Fruit fly (Drosophila melanogaster) whole organism, embryonic: ENCODE data around the gene TwdlP.

Experiments used
- Ada2b ChIP-seq: fragments of 200-800 bp; sonication (Bioruptor generic); IDR thresholded peaks from 2 replicates; pipeline ENCODE4 v1.3.6; 2022; ENCODE audit warnings: missing biosample characterization, missing genetic modification characterization
- Aef1 ChIP-seq: fragments of 200-800 bp; sonication (Bioruptor generic); IDR thresholded peaks from 3 replicates; pipeline ENCODE4 v1.3.6; 2022; ENCODE audit warnings: missing biosample characterization, missing genetic modification characterization
- Atf3 ChIP-seq: fragments of 200-800 bp; sonication (Bioruptor generic); optimal IDR thresholded peaks from 3 replicates; lab custom pipeline; 2016; ENCODE audit warnings: missing biosample characterization, missing genetic modification characterization
- CG10147 ChIP-seq: fragments of 200-800 bp; sonication (Bioruptor generic); optimal IDR thresholded peaks from 2 replicates; lab custom pipeline; 2019; ENCODE audit warnings: missing biosample characterization, mild to moderate bottlenecking, missing genetic modification characterization, moderate library complexity
- CG10366 ChIP-seq: fragments of 200-800 bp; sonication (Bioruptor generic); IDR thresholded peaks from 2 replicates; pipeline ENCODE4 v1.3.6; 2022; ENCODE audit warnings: missing biosample characterization, missing genetic modification characterization
- CG11093 ChIP-seq: fragments of 200-800 bp; sonication (Bioruptor generic); IDR thresholded peaks from 3 replicates; pipeline ENCODE4 v1.3.6; 2022; ENCODE audit warnings: missing biosample characterization, missing genetic modification characterization
- CG11456 ChIP-seq: fragments of 200-800 bp; sonication (Bioruptor generic); IDR thresholded peaks from 3 replicates; pipeline ENCODE4 v1.3.6; 2022; ENCODE audit warnings: missing biosample characterization, missing genetic modification characterization
- CG11504 ChIP-seq: fragments of 200-800 bp; sonication (Bioruptor generic); optimal IDR thresholded peaks from 3 replicates; lab custom pipeline; 2019; ENCODE audit warnings: missing biosample characterization, mild to moderate bottlenecking, missing genetic modification characterization, moderate library complexity
- CG12659 ChIP-seq: fragments of 200-800 bp; sonication (Bioruptor generic); optimal IDR thresholded peaks from 3 replicates; lab custom pipeline; 2017; ENCODE audit warnings: mild to moderate bottlenecking, missing biosample characterization, missing genetic modification reagents, missing genetic modification characterization
- CG13287 ChIP-seq: fragments of 200-800 bp; sonication (Bioruptor generic); IDR thresholded peaks from 2 replicates; pipeline ENCODE4 v1.3.6; 2022; ENCODE audit warnings: missing biosample characterization, missing genetic modification characterization; ENCODE audit not compliant: partially characterized antibody
- CG14050 ChIP-seq: fragments of 200-800 bp; sonication (Bioruptor generic); IDR thresholded peaks from 3 replicates; pipeline ENCODE4 v1.3.6; 2022; ENCODE audit warnings: missing biosample characterization, missing genetic modification characterization
- CG14965 ChIP-seq: fragments of 200-800 bp; sonication (Bioruptor generic); optimal IDR thresholded peaks from 2 replicates; lab custom pipeline; 2016; ENCODE audit warnings: missing biosample characterization, missing genetic modification characterization, borderline replicate concordance
- CG1647 ChIP-seq: fragments of 200-800 bp; sonication (Bioruptor generic); optimal IDR thresholded peaks from 3 replicates; lab custom pipeline; 2016; ENCODE audit warnings: missing biosample characterization, missing genetic modification characterization
- CG16779 ChIP-seq: fragments of 200-800 bp; sonication (Bioruptor generic); IDR thresholded peaks from 2 replicates; pipeline ENCODE4 v1.3.6; 2022; ENCODE audit warnings: missing biosample characterization, missing genetic modification characterization
- CG1792 ChIP-seq: fragments of 200-800 bp; sonication (Bioruptor generic); optimal IDR thresholded peaks from 2 replicates; lab custom pipeline; 2016; ENCODE audit warnings: missing biosample characterization, missing genetic modification characterization
- CG2889 ChIP-seq: fragments of 200-800 bp; sonication (Bioruptor generic); IDR thresholded peaks from 3 replicates; pipeline ENCODE4 v1.3.6; 2022; ENCODE audit warnings: missing biosample characterization, missing genetic modification characterization
- CG30403 ChIP-seq: fragments of 200-800 bp; sonication (Bioruptor generic); optimal IDR thresholded peaks from 3 replicates; lab custom pipeline; 2016; ENCODE audit warnings: missing biosample characterization, missing genetic modification characterization
- CG31441 ChIP-seq: fragments of 200-800 bp; sonication (Bioruptor generic); IDR thresholded peaks from 2 replicates; pipeline ENCODE4 v1.3.6; 2022; ENCODE audit warnings: missing biosample characterization, missing genetic modification characterization
- CG3281 ChIP-seq: fragments of 200-800 bp; sonication (Bioruptor generic); optimal IDR thresholded peaks from 3 replicates; lab custom pipeline; 2017; ENCODE audit warnings: missing biosample characterization, mild to moderate bottlenecking, missing genetic modification characterization
- CG33557 ChIP-seq: fragments of 200-800 bp; sonication (Bioruptor generic); optimal IDR thresholded peaks from 2 replicates; lab custom pipeline; 2019; ENCODE audit warnings: missing biosample characterization, mild to moderate bottlenecking, missing genetic modification characterization, moderate library complexity
- CG3726 ChIP-seq: fragments of 200-800 bp; sonication (Bioruptor generic); IDR thresholded peaks from 3 replicates; pipeline ENCODE4, ENCODE4 v1.3.6; 2022; ENCODE audit warnings: missing biosample characterization, missing genetic modification characterization
- CG6813 ChIP-seq: fragments of 200-800 bp; sonication (Bioruptor generic); optimal IDR thresholded peaks from 2 replicates; lab custom pipeline; 2017; ENCODE audit warnings: missing biosample characterization, missing genetic modification characterization, mild to moderate bottlenecking, moderate library complexity, missing genetic modification reagents
- CG9215 ChIP-seq: fragments of 200-800 bp; sonication (Bioruptor generic); IDR thresholded peaks from 2 replicates; pipeline ENCODE4 v1.3.6; 2022; ENCODE audit warnings: missing biosample characterization, missing genetic modification characterization
- CG9609 ChIP-seq: fragments of 200-800 bp; sonication (Bioruptor generic); optimal IDR thresholded peaks from 3 replicates; lab custom pipeline; 2016; ENCODE audit warnings: missing biosample characterization, missing genetic modification characterization
- CG9876 ChIP-seq: fragments of 200-800 bp; sonication (Bioruptor generic); optimal IDR thresholded peaks from 2 replicates; lab custom pipeline; 2016; ENCODE audit warnings: missing biosample characterization, missing genetic modification characterization
- CG9932 ChIP-seq: fragments of 200-800 bp; sonication (Bioruptor generic); IDR thresholded peaks from 2 replicates; pipeline ENCODE4 v1.3.6; 2022; ENCODE audit warnings: missing biosample characterization, missing genetic modification characterization
- CHES-1-like ChIP-seq: fragments of 200-800 bp; sonication (Bioruptor generic); optimal IDR thresholded peaks from 2 replicates; lab custom pipeline; 2016; ENCODE audit warnings: missing biosample characterization, missing genetic modification characterization
- HmgD ChIP-seq: fragments of 200-800 bp; sonication (Bioruptor generic); optimal IDR thresholded peaks from 3 replicates; lab custom pipeline; 2016; ENCODE audit warnings: missing biosample characterization, missing genetic modification characterization
- Hr51 ChIP-seq, 2 experiments: fragments of 200-800 bp; sonication (Bioruptor generic); optimal IDR thresholded peaks; 2 replicates in 1 of 2; 3 replicates in 1 of 2; lab custom pipeline; 2016 to 2018; ENCODE audit warnings: missing biosample characterization in 2 of 2, missing genetic modification characterization in 2 of 2, mild to moderate bottlenecking in 1 of 2, moderate library complexity in 1 of 2
- Med ChIP-seq: fragments of 200-800 bp; sonication (Bioruptor generic); peaks from one replicate; lab custom pipeline; 2016; ENCODE audit warnings: missing biosample characterization, missing genetic modification characterization, mild to moderate bottlenecking, inconsistent platforms, moderate library complexity
- Myb ChIP-seq: fragments of 200-800 bp; sonication (Bioruptor generic); optimal IDR thresholded peaks from 2 replicates; lab custom pipeline; 2016; ENCODE audit warnings: missing biosample characterization, missing genetic modification characterization
- Nf-YA ChIP-seq: fragments of 200-800 bp; sonication (Bioruptor generic); IDR thresholded peaks from 2 replicates; pipeline ENCODE4 v1.3.6; 2022; ENCODE audit warnings: missing biosample characterization, missing genetic modification characterization
- Nf-YB ChIP-seq: fragments of 200-800 bp; sonication (Bioruptor generic); optimal IDR thresholded peaks from 3 replicates; lab custom pipeline; 2019; ENCODE audit warnings: missing biosample characterization, mild to moderate bottlenecking, missing genetic modification characterization, moderate library complexity
- NfI ChIP-seq: fragments of 200-800 bp; sonication (Bioruptor generic); optimal IDR thresholded peaks from 3 replicates; lab custom pipeline; 2018; ENCODE audit warnings: missing biosample characterization, mild to moderate bottlenecking, missing genetic modification characterization, moderate library complexity
- Opbp ChIP-seq: fragments of 200-800 bp; sonication (Bioruptor generic); IDR thresholded peaks from 3 replicates; pipeline ENCODE4 v1.3.6; 2022; ENCODE audit warnings: missing biosample characterization, missing genetic modification characterization; ENCODE audit not compliant: partially characterized antibody
- Rx ChIP-seq: fragments of 200-800 bp; sonication (Bioruptor generic); IDR thresholded peaks from 2 replicates; pipeline ENCODE4 v1.3.6; 2022; ENCODE audit warnings: missing biosample characterization, missing genetic modification characterization
- Sox102F ChIP-seq: fragments of 200-800 bp; sonication (Bioruptor generic); optimal IDR thresholded peaks from 2 replicates; lab custom pipeline; 2018; ENCODE audit warnings: missing biosample characterization, mild to moderate bottlenecking, missing genetic modification characterization, moderate library complexity
- bab2 ChIP-seq: fragments of 200-800 bp; sonication (Bioruptor generic); optimal IDR thresholded peaks from 2 replicates; lab custom pipeline; 2016; ENCODE audit warnings: missing biosample characterization, missing genetic modification characterization
- bcd ChIP-seq: fragments of 200-800 bp; sonication (Bioruptor generic); optimal IDR thresholded peaks from 2 replicates; lab custom pipeline; 2017; ENCODE audit warnings: missing biosample characterization, mild to moderate bottlenecking, missing genetic modification characterization
- chif ChIP-seq, 2 experiments: fragments of 200-800 bp; sonication (Bioruptor generic); optimal IDR thresholded peaks; 3 replicates each; lab custom pipeline; 2016; ENCODE audit warnings: missing biosample characterization in 2 of 2, missing genetic modification characterization in 2 of 2
- dmrt99B ChIP-seq: fragments of 200-800 bp; sonication (Bioruptor generic); optimal IDR thresholded peaks from 2 replicates; lab custom pipeline; 2018; ENCODE audit warnings: missing biosample characterization, mild to moderate bottlenecking, missing genetic modification characterization, moderate library complexity
- dpn ChIP-seq, 2 experiments: fragments of 200-800 bp; sonication (Bioruptor generic); optimal IDR thresholded peaks; 3 replicates each; lab custom pipeline; 2016; ENCODE audit warnings: missing biosample characterization in 2 of 2, missing genetic modification characterization in 2 of 2
- dysf ChIP-seq: fragments of 200-800 bp; sonication (Bioruptor generic); IDR thresholded peaks from 3 replicates; pipeline ENCODE4 v1.3.6; 2022; ENCODE audit warnings: missing biosample characterization, missing genetic modification characterization
- gce ChIP-seq: fragments of 200-800 bp; sonication (Bioruptor generic); IDR thresholded peaks from 3 replicates; pipeline ENCODE4 v1.3.6; 2022; ENCODE audit warnings: missing biosample characterization, missing genetic modification characterization
- kah ChIP-seq: fragments of 200-800 bp; sonication (Bioruptor generic); optimal IDR thresholded peaks from 2 replicates; lab custom pipeline; 2018; ENCODE audit warnings: missing biosample characterization, mild to moderate bottlenecking, missing genetic modification characterization
- onecut ChIP-seq: fragments of 200-800 bp; sonication (Bioruptor generic); IDR thresholded peaks from 2 replicates; pipeline ENCODE4 v1.3.6; 2022; ENCODE audit warnings: missing biosample characterization, missing genetic modification characterization
- ranshi ChIP-seq: fragments of 200-800 bp; sonication (Bioruptor generic); IDR thresholded peaks from 2 replicates; pipeline ENCODE4 v1.3.6; 2022; ENCODE audit warnings: missing biosample characterization, missing genetic modification characterization
- row ChIP-seq: fragments of 200-800 bp; sonication (Bioruptor generic); IDR thresholded peaks from 3 replicates; pipeline ENCODE4 v1.3.6; 2022; ENCODE audit warnings: missing biosample characterization, missing genetic modification characterization
- slbo ChIP-seq: fragments of 200-800 bp; sonication (Bioruptor generic); IDR thresholded peaks from 2 replicates; pipeline ENCODE4 v1.3.6; 2022; ENCODE audit warnings: missing biosample characterization, missing genetic modification characterization
- tgo ChIP-seq: fragments of 200-800 bp; sonication (Bioruptor generic); IDR thresholded peaks from 3 replicates; pipeline ENCODE4 v1.3.6; 2022; ENCODE audit warnings: missing biosample characterization, missing genetic modification characterization

The TwdlP gene

DNA sequence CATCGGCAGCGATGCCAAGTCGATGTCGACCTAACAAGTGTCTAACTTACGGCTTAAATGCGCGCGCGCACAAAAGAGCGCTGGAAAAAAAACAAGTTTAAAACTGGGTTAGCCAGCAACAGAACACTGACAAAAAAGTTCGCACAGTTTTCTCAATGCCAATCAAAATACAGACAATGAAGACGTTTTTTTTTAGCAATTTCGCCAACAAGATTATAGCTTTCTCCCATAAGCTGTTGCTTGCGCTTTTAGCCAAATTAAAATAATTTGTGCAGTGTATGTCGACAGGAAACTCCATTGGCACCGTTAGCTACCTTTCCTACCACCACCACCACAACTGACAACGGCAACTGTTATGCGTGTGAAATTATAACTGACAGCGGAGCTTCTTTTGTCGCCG lies 33.4 kb upstream of the TwdlP start (continued):
- TF ChIP-seq CG9609 (peak; percentile 63), CG6813 (GFP tag; lab: Kevin White, UChicago) (peak; percentile 14), CG9876 (no peak), Nf-YA (peak; percentile 36; the same call in 1 of the 2 replicates), CG11456 (GFP tag; lab: Robert Waterston, UW) (peak; percentile 30; the same call in 1 of the 3 replicates), dpn (GFP tag; optimal IDR thresholded peaks at IDR 0.05; lab: Kevin White, UChicago) (peak; percentile 54 to 60), CG11093 (GFP tag; lab: Robert Waterston, UW) (0 out of 3 replicates have a peak, but pooled peaks have one; percentile 24), CG3726 (GFP tag; lab: Robert Waterston, UW) (0 out of 3 replicates have a peak, but pooled peaks have one; percentile 44), CG11504 (tag; lab: Kevin White, UChicago) (peak; percentile 78), Atf3 (GFP tag; lab: Kevin White, UChicago) (no peak), CG10147 (GFP tag; lab: Kevin White, UChicago) (peak; percentile 36), Med (peak; percentile 92), CG13287 (GFP tag; lab: Robert Waterston, UW) (no peak), Hr51 (GFP tag; optimal IDR thresholded peaks at IDR 0.05; lab: Kevin White, UChicago) (peak in 1 of 2 experiments; percentile 77), CHES-1-like (GFP tag; lab: Kevin White, UChicago) (peak; percentile 33), dmrt99B (peak; percentile 79), gce (GFP tag; lab: Robert Waterston, UW) (0 out of 3 replicates have a peak, but pooled peaks have one; percentile 15), Ada2b (peak; percentile 72), CG1792 (GFP tag; lab: Kevin White, UChicago) (no peak), chif (GFP tag; optimal IDR thresholded peaks at IDR 0.05; lab: Kevin White, UChicago) (peak; percentile 10 to 25), Myb (peak; percentile 32), CG1647 (GFP tag; lab: Kevin White, UChicago) (no peak), CG31441 (GFP tag; lab: Robert Waterston, UW) (peak; percentile 40; the same call in 1 of the 2 replicates), CG9932 (GFP tag; lab: Robert Waterston, UW) (peak; percentile 52), CG9215 (GFP tag; lab: Robert Waterston, UW) (peak; percentile 12; the same call in 1 of the 2 replicates), Aef1 (GFP tag; lab: Robert Waterston, UW) (peak; percentile 52; the same call in 1 of the 3 replicates), HmgD (GFP tag; lab: Kevin White, UChicago) (no peak), CG16779 (GFP tag; lab: Robert Waterston, UW) (no peak), onecut (GFP tag; lab: Robert Waterston, UW) (0 out of 2 replicates have a peak, but pooled peaks have one; percentile 14), dysf (GFP tag; lab: Robert Waterston, UW) (peak; percentile 77), CG30403 (peak; percentile 66), CG12659 (GFP tag; lab: Kevin White, UChicago) (peak; percentile 29), Opbp (no peak), NfI (GFP tag; lab: Kevin White, UChicago) (peak; percentile 47), Nf-YB (no peak), kah (GFP tag; lab: Kevin White, UChicago) (no peak), tgo (GFP tag; lab: Robert Waterston, UW) (peak; percentile 66; the same call in 2 of the 3 replicates), ranshi (GFP tag; lab: Robert Waterston, UW) (peak; percentile 35; the same call in 1 of the 2 replicates), Rx (peak; percentile 65), CG2889 (GFP tag; lab: Robert Waterston, UW) (0 out of 3 replicates have a peak, but pooled peaks have one; percentile 7), row (GFP tag; lab: Robert Waterston, UW) (peak; percentile 74), bab2 (peak; percentile 48), CG14050 (GFP tag; lab: Robert Waterston, UW) (peak; percentile 42; the same call in 2 of the 3 replicates), CG10366 (GFP tag; lab: Robert Waterston, UW) (peak; percentile 56), CG3281 (GFP tag; lab: Kevin White, UChicago) (peak; percentile 63), bcd (GFP tag; lab: Kevin White, UChicago) (peak; percentile 58), CG33557 (GFP tag; lab: Kevin White, UChicago) (no peak), slbo (GFP tag; lab: Robert Waterston, UW) (peak; percentile 61), CG14965 (GFP tag; lab: Kevin White, UChicago) (peak; percentile 16), Sox102F (GFP tag; lab: Kevin White, UChicago) (peak; percentile 61)
